Worm (Caenorhabditis elegans) whole organism, L4 larva: ENCODE results near the gene sdz-38.
"Not testable (repeated sequence)": the region's sequence is repeated elsewhere in the genome, so short reads cannot be mapped to it uniquely, and the experiment has no call there.

Source experiments
- D1046.2 ChIP-seq: fragments of 200-800 bp; sonication (Bioruptor generic); IDR thresholded peaks from 2 replicates; pipeline ENCODE4 v1.3.6; 2022; ENCODE audit warnings: missing genetic modification characterization, missing compliant biosample characterization
- F10B5.3 ChIP-seq: sonication (generic microtip); optimal IDR thresholded peaks from 2 replicates; lab custom pipeline; 2016; ENCODE audit warnings: mild to moderate bottlenecking, missing genetic modification characterization, missing compliant biosample characterization
- F49E8.2 ChIP-seq: sonication (generic microtip); optimal IDR thresholded peaks from 2 replicates; lab custom pipeline; 2016; ENCODE audit warnings: missing compliant biosample characterization, mild to moderate bottlenecking, missing genetic modification characterization, borderline replicate concordance
- T20F7.1 ChIP-seq: fragments of 200-800 bp; sonication (Bioruptor generic); optimal IDR thresholded peaks from 2 replicates; lab custom pipeline; 2018; ENCODE audit warnings: mild to moderate bottlenecking, missing genetic modification characterization, missing compliant biosample characterization
- Y105C5A.15 ChIP-seq: fragments of 200-800 bp; sonication (Bioruptor generic); IDR thresholded peaks from 2 replicates; pipeline ENCODE4 v1.3.6; 2022; ENCODE audit warnings: missing genetic modification characterization, missing compliant biosample characterization
- Y48G9A.11 ChIP-seq: fragments of 200-800 bp; sonication (Bioruptor generic); IDR thresholded peaks from 2 replicates; pipeline ENCODE4 v1.3.6; 2022; ENCODE audit warnings: missing genetic modification reagents, missing genetic modification characterization, missing compliant biosample characterization
- aha-1 ChIP-seq: fragments of 150-350 bp; peaks from one replicate; lab custom pipeline; 2014; ENCODE audit warnings: missing biosample characterization, missing genetic modification characterization
- aly-2 ChIP-seq: sonication (generic microtip); optimal IDR thresholded peaks from 2 replicates; lab custom pipeline; 2018; ENCODE audit warnings: missing biosample characterization, missing genetic modification characterization
- ama-1 ChIP-seq: fragments of 150-350 bp; optimal IDR thresholded peaks from 2 replicates; lab custom pipeline; 2014; ENCODE audit warnings: inconsistent platforms, mixed read lengths
- arid-1 ChIP-seq: fragments of 200-800 bp; sonication (Bioruptor generic); conservative IDR thresholded peaks from 2 replicates; pipeline ENCODE4 v1.3.6; 2022; ENCODE audit warnings: missing genetic modification reagents, missing genetic modification characterization, missing compliant biosample characterization
- attf-4 ChIP-seq: sonication (generic microtip); optimal IDR thresholded peaks from 3 replicates; lab custom pipeline; 2017; ENCODE audit warnings: missing biosample characterization, missing genetic modification characterization
- ceh-28 ChIP-seq: fragments of 150-350 bp; optimal IDR thresholded peaks from 2 replicates; lab custom pipeline; 2014; ENCODE audit warnings: missing biosample characterization, missing genetic modification reagents, missing genetic modification characterization
- ceh-32 ChIP-seq: sonication (generic microtip); optimal IDR thresholded peaks from 2 replicates; lab custom pipeline; 2016; ENCODE audit warnings: mild to moderate bottlenecking, missing genetic modification characterization, missing compliant biosample characterization; ENCODE audit not compliant: poor library complexity
- ceh-62 ChIP-seq: sonication (generic microtip); optimal IDR thresholded peaks from 2 replicates; lab custom pipeline; 2017; ENCODE audit warnings: missing biosample characterization, missing genetic modification characterization
- ceh-82 ChIP-seq: sonication (generic microtip); optimal IDR thresholded peaks from 2 replicates; lab custom pipeline; 2017; ENCODE audit warnings: missing biosample characterization, missing genetic modification characterization
- ctbp-1 ChIP-seq: fragments of 200-800 bp; sonication (Bioruptor generic); IDR thresholded peaks from 2 replicates; pipeline ENCODE4 v1.3.6; 2022; ENCODE audit warnings: missing genetic modification reagents, missing genetic modification characterization, missing compliant biosample characterization
- daf-8 ChIP-seq: fragments of 200-800 bp; sonication (Bioruptor generic); IDR thresholded peaks from 2 replicates; pipeline ENCODE4 v1.3.6; 2022; ENCODE audit warnings: missing genetic modification characterization, missing compliant biosample characterization
- duxl-1 ChIP-seq: sonication (generic microtip); optimal IDR thresholded peaks from 2 replicates; lab custom pipeline; 2016; ENCODE audit warnings: mild to moderate bottlenecking, missing genetic modification characterization, moderate library complexity, missing compliant biosample characterization; ENCODE audit not compliant: poor library complexity
- dve-1 ChIP-seq: sonication (generic microtip); optimal IDR thresholded peaks from 2 replicates; lab custom pipeline; 2017; ENCODE audit warnings: antibody characterized with exemption, mild to moderate bottlenecking, missing genetic modification characterization, missing compliant biosample characterization; ENCODE audit not compliant: insufficient read depth
- hif-1 ChIP-seq, 2 experiments: sonication (generic microtip); optimal IDR thresholded peaks; 2 replicates each; lab custom pipeline; 2016 to 2017; ENCODE audit warnings: missing compliant biosample characterization in 2 of 2, missing genetic modification characterization in 2 of 2, missing genetic modification reagents in 2 of 2, missing genotype in 2 of 2, mild to moderate bottlenecking in 1 of 2
- lim-7 ChIP-seq: fragments of 200-800 bp; sonication (Bioruptor generic); IDR thresholded peaks from 2 replicates; pipeline ENCODE4 v1.3.6; 2022; ENCODE audit warnings: missing genetic modification characterization, missing compliant biosample characterization
- lin-1 ChIP-seq: fragments of 200-800 bp; sonication (Bioruptor generic); IDR thresholded peaks from 2 replicates; pipeline ENCODE4 v1.3.6; 2022; ENCODE audit warnings: missing genetic modification reagents, missing genetic modification characterization, missing compliant biosample characterization
- lin-15B ChIP-seq: fragments of 150-350 bp; sonication (generic microtip); optimal IDR thresholded peaks from 3 replicates; lab custom pipeline; 2014; ENCODE audit warnings: missing biosample characterization, missing genetic modification characterization
- lin-38 ChIP-seq: fragments of 200-800 bp; sonication (Bioruptor generic); IDR thresholded peaks from 2 replicates; pipeline ENCODE4 v1.3.6; 2022; ENCODE audit warnings: missing genetic modification reagents, missing genetic modification characterization, missing compliant biosample characterization
- lir-3 ChIP-seq: sonication (generic microtip); optimal IDR thresholded peaks from 2 replicates; lab custom pipeline; 2016; ENCODE audit warnings: mild to moderate bottlenecking, missing genetic modification characterization, missing compliant biosample characterization
- mes-2 ChIP-seq: sonication (generic microtip); optimal IDR thresholded peaks from 2 replicates; lab custom pipeline; 2016; ENCODE audit warnings: missing genotype, mild to moderate bottlenecking, missing genetic modification characterization, missing compliant biosample characterization; ENCODE audit not compliant: poor library complexity, severe bottlenecking
- mxl-3 ChIP-seq: fragments of 200-800 bp; sonication (Bioruptor generic); optimal IDR thresholded peaks from 2 replicates; lab custom pipeline; 2018; ENCODE audit warnings: mild to moderate bottlenecking, missing genetic modification characterization, missing compliant biosample characterization
- nhr-237 ChIP-seq: sonication (generic microtip); optimal IDR thresholded peaks from 2 replicates; lab custom pipeline; 2017; ENCODE audit warnings: missing biosample characterization, missing genetic modification characterization
- nhr-28 ChIP-seq: fragments of 150-350 bp; optimal IDR thresholded peaks from 2 replicates; lab custom pipeline; 2014; ENCODE audit warnings: missing biosample characterization, missing genetic modification characterization
- nhr-41 ChIP-seq: fragments of 200-800 bp; sonication (Bioruptor generic); IDR thresholded peaks from 2 replicates; pipeline ENCODE4 v1.3.6; 2022; ENCODE audit warnings: missing genetic modification reagents, missing genetic modification characterization, missing compliant biosample characterization
- nhr-48 ChIP-seq: sonication (generic microtip); optimal IDR thresholded peaks from 2 replicates; lab custom pipeline; 2016; ENCODE audit warnings: mild to moderate bottlenecking, missing genetic modification characterization, missing compliant biosample characterization
- pha-4 ChIP-seq, 2 experiments: fragments of 150-350 bp in 1 of 2; fragments of 200-800 bp in 1 of 2; sonication (Bioruptor generic) in 1 of 2; IDR thresholded peaks in 1 of 2; optimal IDR thresholded peaks in 1 of 2; 2 replicates each; pipeline versions ENCODE4 v1.3.6 to Lab custom; 2014 to 2022; ENCODE audit warnings: missing genetic modification characterization in 2 of 2, missing genetic modification reagents in 2 of 2, missing biosample characterization in 1 of 2, missing compliant biosample characterization in 1 of 2
- sdz-12 ChIP-seq: fragments of 200-800 bp; sonication (Bioruptor generic); optimal IDR thresholded peaks from 2 replicates; lab custom pipeline; 2018; ENCODE audit warnings: mild to moderate bottlenecking, missing genetic modification characterization, missing compliant biosample characterization
- spr-1 ChIP-seq: sonication (generic microtip); optimal IDR thresholded peaks from 2 replicates; lab custom pipeline; 2016; ENCODE audit warnings: mild to moderate bottlenecking, missing genetic modification characterization, missing compliant biosample characterization
- spr-3 ChIP-seq: fragments of 200-800 bp; sonication (Bioruptor generic); optimal IDR thresholded peaks from 2 replicates; lab custom pipeline; 2018; ENCODE audit warnings: mild to moderate bottlenecking, missing genetic modification characterization, missing compliant biosample characterization
- unc-39 ChIP-seq: sonication (generic microtip); optimal IDR thresholded peaks from 2 replicates; lab custom pipeline; 2017; ENCODE audit warnings: missing biosample characterization, missing genetic modification characterization
- unc-62 ChIP-seq, 3 experiments: fragments of 150-350 bp in 1 of 3; sonication (generic microtip); optimal IDR thresholded peaks in 2 of 3; peaks in 1 of 3; 1 replicate in 1 of 3; 2 replicates in 2 of 3; lab custom pipeline; 2014 to 2017; ENCODE audit warnings: missing biosample characterization in 3 of 3, missing genetic modification characterization in 3 of 3, missing genetic modification reagents in 3 of 3, missing genotype in 1 of 3
- vab-7 ChIP-seq: fragments of 200-800 bp; sonication (Bioruptor generic); IDR thresholded peaks from 2 replicates; pipeline ENCODE4 v1.3.6; 2022; ENCODE audit warnings: missing genetic modification reagents, missing genetic modification characterization, missing compliant biosample characterization
- zag-1 ChIP-seq: fragments of 150-350 bp; optimal IDR thresholded peaks from 2 replicates; lab custom pipeline; 2014; ENCODE audit warnings: missing biosample characterization, missing genetic modification characterization
- zfp-2 ChIP-seq: sonication (generic microtip); optimal IDR thresholded peaks from 2 replicates; lab custom pipeline; 2016; ENCODE audit warnings: mild to moderate bottlenecking, missing genetic modification characterization, missing compliant biosample characterization
- zip-11 ChIP-seq: fragments of 200-800 bp; sonication (Bioruptor generic); IDR thresholded peaks from 2 replicates; pipeline ENCODE4 v1.3.6; 2022; ENCODE audit warnings: missing genetic modification characterization, missing compliant biosample characterization

Gene sdz-38

ce11 chrII:10008552-10008951, 26.9 kb upstream of the sdz-38 start:
- peak; percentile 94 for TF ChIP-seq aha-1 (tag; lab: Kevin White, UChicago)
- TF ChIP-seq D1046.2 (GFP tag; lab: Robert Waterston, UW) = no peak

- no peak for TF ChIP-seq F10B5.3
Observed at ce11 chrII:10007917-10008316, 26.3 kb upstream of the sdz-38 start, which contains the start of gene ZK892.5. Gene ZK892.5 (plus strand): TSS chrII:10008217.

ce11 chrII:10006266-10006665, 24.6 kb upstream of the sdz-38 start, which contains the start of gene ZK892.4:
Gene ZK892.4 (plus strand): TSS chrII:10006566.
- not testable (repeated sequence) for TF ChIP-seq spr-3 (GFP tag; lab: Kevin White, UChicago); arid-1 (GFP tag; lab: Robert Waterston, UW); Y105C5A.15 (GFP tag; lab: Robert Waterston, UW)
- TF ChIP-seq, all 104 proteins: peak for 0; not testable (repeated sequence) for 104

- TF ChIP-seq unc-62 (GFP tag; optimal IDR thresholded peaks at IDR 0.05 in 1 of 2; lab: Kevin White, UChicago) (peak in 1 of 2 experiments; percentile 7), unc-62 (tag; optimal IDR thresholded peaks at IDR 0.05; lab: Kevin White, UChicago) (no peak), zag-1 (tag; lab: Kevin White, UChicago) (no peak)
- TF ChIP-seq, all 104 proteins: peak for 1
Observed at ce11 chrII:10001546-10001945, 19.9 kb upstream of the sdz-38 start, which contains the start of gene ZK892.3. Gene ZK892.3 (plus strand): TSS chrII:10001846.

- TF ChIP-seq nhr-41 (GFP tag; lab: Robert Waterston, UW) (no peak; the same call in 1 of the 2 replicates), lim-7 (no peak), hif-1 (tag; optimal IDR thresholded peaks at IDR 0.05; lab: Kevin White, UChicago) (no peak), daf-8 (GFP tag; lab: Robert Waterston, UW) (no peak), ceh-28 (no peak), T20F7.1 (GFP tag; lab: Kevin White, UChicago) (peak; percentile 43), zip-11 (GFP tag; lab: Robert Waterston, UW) (no peak), zfp-2 (no peak), mes-2 (tag; lab: Kevin White, UChicago) (peak; percentile 13), spr-1 (tag; lab: Kevin White, UChicago) (no peak), zag-1 (tag; lab: Kevin White, UChicago) (no peak), ctbp-1 (GFP tag; lab: Robert Waterston, UW) (no peak), aly-2 (tag; lab: Kevin White, UChicago) (no peak), pha-4 (GFP tag; IDR thresholded peaks at IDR 0.05; lab: Robert Waterston, UW) (no peak), pha-4 (tag; optimal IDR thresholded peaks at IDR 0.05; lab: Kevin White, UChicago) (no peak), lin-38 (no peak), lin-1 (GFP tag; lab: Robert Waterston, UW) (0 out of 2 replicates have a peak, but pooled peaks have one; percentile 44), attf-4 (no peak), nhr-28 (peak; percentile 96), unc-62 (GFP tag; optimal IDR thresholded peaks at IDR 0.05 in 1 of 2; lab: Kevin White, UChicago) (peak in 1 of 2 experiments; percentile 20), unc-62 (tag; optimal IDR thresholded peaks at IDR 0.05; lab: Kevin White, UChicago) (no peak), ama-1 (lab: Kevin White, UChicago) (no peak), sdz-12 (no peak), ceh-82 (no peak), nhr-48 (peak; percentile 70), lir-3 (tag; lab: Kevin White, UChicago) (no peak), dve-1 (tag; lab: Kevin White, UChicago) (peak; percentile 81), lin-15B (tag; lab: Kevin White, UChicago) (no peak), F49E8.2 (no peak), arid-1 (GFP tag; lab: Robert Waterston, UW) (no peak), ceh-32 (tag; lab: Kevin White, UChicago) (no peak), duxl-1 (no peak), ceh-62 (tag; lab: Kevin White, UChicago) (no peak), Y48G9A.11 (GFP tag; lab: Robert Waterston, UW) (no peak), unc-39 (tag; lab: Kevin White, UChicago) (no peak), vab-7 (GFP tag; lab: Robert Waterston, UW) (no peak), mxl-3 (GFP tag; lab: Kevin White, UChicago) (no peak), Y105C5A.15 (GFP tag; lab: Robert Waterston, UW) (no peak), nhr-237 (tag; lab: Kevin White, UChicago) (no peak)
Observed at ce11 chrII:10001065-10001464, 19.4 kb upstream of the sdz-38 start, which contains the start of gene nlt-1. Gene nlt-1 (minus strand): TSS chrII:10001142.
